Worm (Caenorhabditis elegans) whole organism, young adult: Measurements from ENCODE around the gene F36H5.14.
"Not testable (repeated sequence)": the region's sequence is repeated elsewhere in the genome, so short reads cannot be mapped to it uniquely, and the experiment has no call there.

Source experiments
- K11D2.4 ChIP-seq: fragments of 200-800 bp; sonication (Bioruptor generic); IDR thresholded peaks from 2 replicates; pipeline ENCODE4 v1.3.6; 2022; ENCODE audit warnings: missing genetic modification reagents, missing genetic modification characterization, missing compliant biosample characterization
- fkh-3 ChIP-seq: sonication (generic microtip); optimal IDR thresholded peaks from 2 replicates; lab custom pipeline; 2016; ENCODE audit warnings: mild to moderate bottlenecking, missing genetic modification characterization, missing compliant biosample characterization
- nhr-80 ChIP-seq: sonication (generic microtip); optimal IDR thresholded peaks from 2 replicates; lab custom pipeline; 2016; ENCODE audit warnings: missing genetic modification characterization, missing compliant biosample characterization
- ztf-25 ChIP-seq: fragments of 200-800 bp; sonication (Bioruptor generic); IDR thresholded peaks from 2 replicates; pipeline ENCODE4 v1.3.6; 2022; ENCODE audit warnings: missing genetic modification reagents, missing genetic modification characterization, missing compliant biosample characterization

Gene F36H5.14

ce11 chrII:1823597-1823996, 48.3 kb downstream of the F36H5.14 start:
- TF ChIP-seq nhr-80 (tag; lab: Kevin White, UChicago): peak; percentile 27

DNA sequence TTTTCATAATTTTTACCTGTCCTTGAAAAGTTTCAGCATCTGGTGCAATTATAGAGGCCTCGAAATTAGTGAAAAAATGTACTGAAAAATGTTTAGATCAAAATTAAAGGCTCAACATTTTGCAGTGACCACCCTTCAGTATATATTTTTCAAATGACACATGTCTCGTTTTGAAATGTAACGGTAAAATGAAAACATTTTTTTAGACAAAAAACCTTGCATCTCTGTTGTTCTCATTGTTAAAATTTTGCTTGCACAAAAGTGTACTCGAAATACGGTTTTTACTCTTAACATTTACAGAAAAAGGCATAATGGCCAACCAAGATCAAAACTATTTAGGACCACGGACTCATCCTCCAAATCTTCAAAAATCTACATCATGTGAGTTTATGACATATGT, 49.0 kb downstream of the F36H5.14 start, which contains the start of gene math-41:
TSS of gene math-41 (plus strand) at position 301 of the 400 bp plus-strand sequence.
- TF ChIP-seq K11D2.4; fkh-3 (tag; lab: Kevin White, UChicago); ztf-25: not testable (repeated sequence)
